Fruit fly (Drosophila melanogaster): ENCODE results near the gene CG16863.

Gene CG16863

DNA sequence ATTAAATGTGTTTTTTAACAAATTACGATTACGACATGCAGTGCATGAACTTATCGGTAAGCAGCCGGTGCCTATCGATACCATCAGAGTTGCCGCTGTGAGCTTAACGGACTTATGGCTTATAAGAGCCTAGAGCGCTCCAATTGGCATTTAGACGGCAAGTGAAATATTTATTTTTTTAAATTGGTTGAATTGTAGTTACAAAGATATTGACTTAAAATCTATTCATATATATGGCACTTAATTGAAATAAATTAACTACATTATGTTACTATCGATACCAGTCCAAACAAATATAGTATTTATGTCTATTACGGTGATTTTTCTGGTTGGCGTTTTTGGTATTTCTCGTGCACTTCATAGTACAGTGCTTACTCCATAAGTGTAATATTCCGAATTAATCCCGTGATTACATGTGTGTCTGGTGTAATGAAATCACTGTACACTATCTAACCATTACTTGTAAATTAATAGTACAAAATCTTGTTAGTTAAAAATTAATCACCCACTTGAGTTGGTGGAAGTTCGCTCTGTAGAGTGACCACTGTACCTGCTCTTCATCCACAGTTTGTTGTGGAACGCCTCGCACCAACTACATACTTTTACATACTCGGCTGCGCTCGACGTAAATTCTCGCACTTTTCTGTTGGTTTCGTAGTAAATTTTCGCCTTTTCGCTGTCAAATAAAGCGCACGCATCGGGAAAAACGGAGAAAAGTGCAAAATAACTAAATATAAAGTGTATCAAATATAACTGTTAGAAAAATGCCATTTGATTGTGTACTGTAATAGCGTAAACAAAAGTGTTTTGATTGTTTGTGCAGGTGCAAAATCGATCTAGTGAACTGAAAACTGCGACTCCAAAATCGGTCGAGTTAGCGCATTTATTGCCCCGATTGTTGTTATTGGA lies 44.5 kb downstream of the CG16863 start, which contains the start of the genes mRpS23 and CenG1A:
TSS of gene mRpS23 (minus strand) at position 71 of the 909 bp plus-strand sequence.
TSS of gene CenG1A (plus strand) at position 563 of the 909 bp plus-strand sequence.
- TF ChIP-seq CTCF (optimal IDR thresholded peaks at IDR 0.05) (no peak), CG8478 (optimal IDR thresholded peaks at IDR 0.05) (no peak)

DNA sequence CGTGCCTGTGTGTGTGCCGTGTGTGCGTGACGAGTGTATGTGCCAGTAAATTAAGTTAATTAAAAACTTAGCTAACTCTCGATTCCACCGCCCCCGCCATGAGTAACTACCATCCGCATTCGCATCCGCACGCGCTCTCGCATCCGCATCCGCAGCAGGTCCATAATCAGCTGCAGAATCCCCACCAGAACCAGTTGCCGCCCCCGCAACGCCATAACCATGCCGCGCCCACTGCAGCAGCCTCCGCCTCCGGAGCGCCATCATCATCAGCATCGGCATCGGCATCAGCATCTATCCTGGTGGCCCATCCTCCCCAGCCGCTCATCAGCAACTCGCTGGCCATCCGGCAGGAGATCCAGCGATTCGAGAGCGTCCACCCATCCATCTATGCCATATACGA lies 45.2 kb downstream of the CG16863 start:
- TF ChIP-seq CG8478 (optimal IDR thresholded peaks at IDR 0.05) (no peak), CTCF (optimal IDR thresholded peaks at IDR 0.05) (no peak)

DNA sequence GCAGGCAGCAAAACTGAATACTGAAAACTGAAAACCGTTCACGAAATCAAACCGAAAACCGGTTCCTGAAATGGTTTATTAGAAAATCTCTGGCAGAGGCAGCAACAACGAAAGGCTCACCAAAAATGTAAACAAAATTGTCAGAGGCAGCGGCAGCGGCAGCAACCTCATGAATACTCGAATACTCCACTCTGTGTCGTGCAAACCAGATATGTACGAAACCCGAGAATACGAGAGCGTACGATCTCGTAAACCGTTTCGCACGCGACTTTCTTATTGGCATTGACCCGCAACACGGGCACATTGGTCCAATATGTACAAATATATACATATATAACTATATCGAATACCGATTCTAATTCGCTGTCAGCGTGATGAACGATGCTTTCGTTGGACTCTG lies 46.8 kb downstream of the CG16863 start:
- TF ChIP-seq CTCF (optimal IDR thresholded peaks at IDR 0.05) (no peak), CG8478 (optimal IDR thresholded peaks at IDR 0.05) (no peak)

DNA sequence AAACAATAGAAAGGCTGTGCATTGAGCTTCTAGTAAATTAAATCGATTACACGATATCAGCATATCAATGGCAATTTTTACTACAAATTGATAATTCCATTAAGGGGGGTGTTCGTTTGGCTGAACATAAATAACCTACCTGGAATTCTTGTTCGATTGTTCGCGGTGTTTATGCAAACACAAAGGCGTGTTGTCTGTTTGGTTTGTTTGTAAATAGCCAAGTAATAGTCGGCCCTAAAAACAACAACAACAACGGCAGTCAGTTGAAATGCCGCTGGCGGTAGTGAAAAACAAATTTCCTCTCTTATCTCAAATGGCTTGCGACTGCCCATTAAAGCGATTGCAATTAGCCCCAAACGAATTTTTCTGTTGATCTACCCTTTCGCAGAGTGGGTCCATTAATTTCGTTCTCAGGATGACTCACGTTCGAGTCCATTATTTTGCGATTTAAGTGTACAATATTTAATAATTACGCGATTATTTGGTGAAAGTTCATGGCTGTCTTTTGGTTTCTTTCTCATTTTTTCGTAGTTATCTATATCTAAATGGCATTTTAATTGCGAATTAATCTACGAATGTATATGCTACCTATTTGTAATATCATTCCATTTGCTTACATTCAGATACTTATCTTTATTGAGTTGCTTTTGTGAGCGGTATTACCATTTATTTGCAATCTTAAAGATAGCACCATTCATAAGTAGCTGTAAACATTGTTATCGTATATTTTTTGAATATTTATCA lies 48.1 kb downstream of the CG16863 start:
- no peak for TF ChIP-seq CG8478 (optimal IDR thresholded peaks at IDR 0.05)
- no peak for TF ChIP-seq CTCF (optimal IDR thresholded peaks at IDR 0.05)

DNA sequence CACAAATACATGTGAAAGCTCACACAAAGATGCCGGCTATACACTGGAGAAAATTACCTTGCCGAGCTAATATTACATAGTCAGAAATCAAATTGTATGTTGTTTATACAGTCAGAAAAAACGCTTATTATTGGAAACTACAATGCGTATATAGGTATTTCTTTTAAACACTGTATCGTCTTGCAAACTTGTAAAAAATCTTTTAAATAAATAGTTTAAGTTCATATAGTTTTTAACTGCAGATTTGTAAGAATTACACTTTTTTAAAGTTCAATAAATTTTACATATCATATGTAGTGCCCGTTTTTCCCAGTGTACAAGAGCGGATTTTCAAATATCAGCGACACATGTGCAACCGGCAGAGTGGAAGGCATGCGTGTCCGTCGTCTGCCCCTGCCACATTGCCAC lies 49.0 kb downstream of the CG16863 start:
- TF ChIP-seq CG8478 (optimal IDR thresholded peaks at IDR 0.05) (no peak), CTCF (optimal IDR thresholded peaks at IDR 0.05) (no peak)

DNA sequence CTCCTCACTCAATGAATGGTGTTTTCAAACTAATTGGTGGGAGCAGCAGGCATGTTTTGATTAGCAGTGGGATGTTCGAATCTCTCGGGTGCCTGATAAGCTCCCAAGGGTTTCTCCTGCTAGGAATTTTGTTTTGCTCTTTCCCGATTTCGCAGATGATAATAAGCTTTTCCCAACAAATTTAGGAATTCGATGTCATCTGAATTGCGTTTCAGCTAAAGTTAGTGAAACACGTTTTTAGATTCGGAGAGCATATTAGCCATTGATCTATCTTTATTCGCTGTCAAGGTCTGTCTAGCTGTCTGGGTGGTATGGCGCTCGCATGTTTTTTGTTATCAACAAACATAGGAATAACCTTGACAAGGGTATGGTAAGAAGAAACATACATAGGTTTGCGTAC lies 50.7 kb downstream of the CG16863 start, which contains the start of gene CG33307:
TSS of gene CG33307 (minus strand) at position 13 of the 400 bp plus-strand sequence.
- TF ChIP-seq CTCF (optimal IDR thresholded peaks at IDR 0.05): no peak

DNA sequence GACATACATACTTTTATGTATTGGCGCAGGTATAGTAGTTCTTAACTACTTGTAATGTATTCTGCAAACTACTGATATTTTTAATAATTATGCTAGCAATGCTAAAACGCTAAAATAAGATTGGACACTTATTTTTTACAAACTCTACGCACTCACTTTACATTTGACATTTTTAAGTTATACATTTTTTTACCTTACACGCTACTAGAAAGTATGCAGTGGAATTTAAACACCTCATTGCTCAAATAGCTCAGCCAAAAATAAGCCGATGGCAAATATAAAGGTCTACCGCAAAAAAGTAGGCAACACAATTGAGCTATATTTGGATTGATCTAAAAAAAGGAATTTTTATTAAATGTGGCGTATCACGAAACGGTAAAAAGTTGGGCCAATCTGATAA lies 51.3 kb downstream of the CG16863 start:
- peak; percentile 40 to 74 for TF ChIP-seq CTCF (optimal IDR thresholded peaks at IDR 0.05)
- TF ChIP-seq CG8478 (optimal IDR thresholded peaks at IDR 0.05): no peak

DNA sequence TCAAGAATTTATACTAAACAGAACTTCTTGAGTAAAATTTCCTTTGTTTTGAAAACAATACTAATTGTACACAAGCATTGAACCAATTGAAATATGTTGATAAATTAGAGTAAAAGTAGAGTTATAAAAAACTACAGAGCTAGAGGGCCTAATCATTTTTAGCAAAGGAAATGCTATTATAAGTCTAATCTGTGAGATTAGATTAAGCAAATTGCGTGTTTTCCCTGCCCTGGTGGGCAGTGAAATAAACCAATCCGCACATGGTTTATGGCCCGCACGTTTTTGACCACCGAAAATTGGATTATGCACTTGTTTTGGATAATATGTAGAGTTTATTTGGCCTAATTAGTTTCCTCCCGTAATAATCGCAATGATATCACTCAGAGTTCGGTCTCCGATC lies 51.8 kb downstream of the CG16863 start:
- TF ChIP-seq CTCF (optimal IDR thresholded peaks at IDR 0.05) (no peak), CG8478 (optimal IDR thresholded peaks at IDR 0.05) (no peak)

Data from S2 (cell line).